Fruit fly (Drosophila melanogaster) whole organism, embryonic: Measurements from ENCODE around the gene P58IPK.

Source experiments
- ATbp ChIP-seq: fragments of 200-800 bp; sonication (Bioruptor generic); optimal IDR thresholded peaks from 2 replicates; lab custom pipeline; 2017; ENCODE audit warnings: missing biosample characterization, mild to moderate bottlenecking, missing genetic modification characterization, missing genetic modification reagents
- Blimp-1 ChIP-seq: fragments of 200-800 bp; sonication (Bioruptor generic); optimal IDR thresholded peaks from 3 replicates; lab custom pipeline; 2018; ENCODE audit warnings: missing biosample characterization, missing genetic modification characterization, mild to moderate bottlenecking, moderate library complexity, missing genetic modification reagents
- CG11695 ChIP-seq: fragments of 200-800 bp; sonication (Bioruptor generic); IDR thresholded peaks from 3 replicates; pipeline ENCODE4 v1.3.6; 2022; ENCODE audit warnings: missing biosample characterization, missing genetic modification characterization
- CG11723 ChIP-seq: fragments of 200-800 bp; sonication (Bioruptor generic); optimal IDR thresholded peaks from 2 replicates; lab custom pipeline; 2017; ENCODE audit warnings: missing biosample characterization, mild to moderate bottlenecking, missing genetic modification characterization
- CG12236 ChIP-seq: fragments of 200-800 bp; sonication (Bioruptor generic); optimal IDR thresholded peaks from 2 replicates; lab custom pipeline; 2016; ENCODE audit warnings: missing biosample characterization, missing genetic modification characterization
- CG1233 ChIP-seq: fragments of 200-800 bp; sonication (Bioruptor generic); optimal IDR thresholded peaks from 4 replicates; lab custom pipeline; 2018; ENCODE audit warnings: missing biosample characterization, mild to moderate bottlenecking, missing genetic modification characterization
- CG13424 ChIP-seq: fragments of 200-800 bp; sonication (Bioruptor generic); optimal IDR thresholded peaks from 2 replicates; lab custom pipeline; 2019; ENCODE audit warnings: missing biosample characterization, mild to moderate bottlenecking, missing genetic modification characterization, moderate library complexity
- CG14965 ChIP-seq: fragments of 200-800 bp; sonication (Bioruptor generic); optimal IDR thresholded peaks from 2 replicates; lab custom pipeline; 2016; ENCODE audit warnings: missing biosample characterization, missing genetic modification characterization, borderline replicate concordance
- CG15011 ChIP-seq: fragments of 200-800 bp; sonication (Bioruptor generic); optimal IDR thresholded peaks from 3 replicates; lab custom pipeline; 2018; ENCODE audit warnings: missing biosample characterization, mild to moderate bottlenecking, missing genetic modification characterization
- CG15601 ChIP-seq: fragments of 200-800 bp; sonication (Bioruptor generic); optimal IDR thresholded peaks from 3 replicates; lab custom pipeline; 2019; ENCODE audit warnings: missing biosample characterization, mild to moderate bottlenecking, missing genetic modification characterization, moderate library complexity
- CG17802 ChIP-seq: fragments of 200-800 bp; sonication (Bioruptor generic); optimal IDR thresholded peaks from 2 replicates; lab custom pipeline; 2018; ENCODE audit warnings: missing biosample characterization, mild to moderate bottlenecking, missing genetic modification characterization, moderate library complexity
- CG2712 ChIP-seq: fragments of 200-800 bp; optimal IDR thresholded peaks from 3 replicates; lab custom pipeline; 2019; ENCODE audit warnings: missing biosample characterization, mild to moderate bottlenecking, missing genetic modification characterization, moderate library complexity
- CG6272 ChIP-seq: fragments of 200-800 bp; sonication (Bioruptor generic); IDR thresholded peaks from 2 replicates; pipeline ENCODE4 v1.3.6; 2022; ENCODE audit warnings: missing biosample characterization, missing genetic modification characterization
- CG7357 ChIP-seq: fragments of 200-800 bp; sonication (Bioruptor generic); IDR thresholded peaks from 3 replicates; pipeline ENCODE4 v1.3.6; 2022; ENCODE audit warnings: missing biosample characterization, missing genetic modification characterization
- CG8359 ChIP-seq: fragments of 200-800 bp; sonication (Bioruptor generic); optimal IDR thresholded peaks from 2 replicates; lab custom pipeline; 2017; ENCODE audit warnings: missing biosample characterization, mild to moderate bottlenecking, missing genetic modification characterization, borderline replicate concordance
- CG9876 ChIP-seq: fragments of 200-800 bp; sonication (Bioruptor generic); optimal IDR thresholded peaks from 2 replicates; lab custom pipeline; 2016; ENCODE audit warnings: missing biosample characterization, missing genetic modification characterization
- CHES-1-like ChIP-seq: fragments of 200-800 bp; sonication (Bioruptor generic); optimal IDR thresholded peaks from 2 replicates; lab custom pipeline; 2016; ENCODE audit warnings: missing biosample characterization, missing genetic modification characterization
- CTCF ChIP-seq: fragments of 200-800 bp; sonication (Bioruptor generic); optimal IDR thresholded peaks from 2 replicates; lab custom pipeline; 2017; ENCODE audit warnings: missing biosample characterization, mild to moderate bottlenecking, missing genetic modification characterization, moderate library complexity
- Chrac-16 ChIP-seq: fragments of 200-800 bp; sonication (Bioruptor generic); optimal IDR thresholded peaks from 3 replicates; lab custom pipeline; 2016; ENCODE audit warnings: missing biosample characterization, missing genetic modification characterization
- Fer1 ChIP-seq: fragments of 200-800 bp; sonication (Bioruptor generic); optimal IDR thresholded peaks from 2 replicates; lab custom pipeline; 2017; ENCODE audit warnings: missing biosample characterization, mild to moderate bottlenecking, missing genetic modification characterization
- Myb ChIP-seq: fragments of 200-800 bp; sonication (Bioruptor generic); optimal IDR thresholded peaks from 2 replicates; lab custom pipeline; 2016; ENCODE audit warnings: missing biosample characterization, missing genetic modification characterization
- NC2α ChIP-seq: fragments of 200-800 bp; sonication (Bioruptor generic); optimal IDR thresholded peaks from 2 replicates; lab custom pipeline; 2016; ENCODE audit warnings: missing biosample characterization, missing genetic modification characterization
- NC2β ChIP-seq: fragments of 200-800 bp; sonication (Bioruptor generic); optimal IDR thresholded peaks from 2 replicates; lab custom pipeline; 2016; ENCODE audit warnings: missing biosample characterization, missing genetic modification characterization
- Neu2 ChIP-seq: fragments of 200-800 bp; sonication (Bioruptor generic); optimal IDR thresholded peaks from 3 replicates; lab custom pipeline; 2016; ENCODE audit warnings: missing biosample characterization, missing genetic modification characterization, borderline replicate concordance
- Nf-YB ChIP-seq: fragments of 200-800 bp; sonication (Bioruptor generic); optimal IDR thresholded peaks from 3 replicates; lab custom pipeline; 2019; ENCODE audit warnings: missing biosample characterization, mild to moderate bottlenecking, missing genetic modification characterization, moderate library complexity
- Sox100B ChIP-seq: fragments of 200-800 bp; sonication (Bioruptor generic); optimal IDR thresholded peaks from 3 replicates; lab custom pipeline; 2018; ENCODE audit warnings: missing biosample characterization, mild to moderate bottlenecking, missing genetic modification characterization
- Tbp ChIP-seq: fragments of >200 bp; optimal IDR thresholded peaks from 2 replicates; lab custom pipeline; 2018; ENCODE audit warnings: missing biosample characterization, missing genetic modification characterization
- Trl ChIP-seq, 3 experiments: fragments of >200 bp in 2 of 3; fragments of 200-800 bp in 1 of 3; sonication (Bioruptor generic) in 1 of 3; optimal IDR thresholded peaks; 2 replicates in 1 of 3; 3 replicates in 2 of 3; lab custom pipeline; 2016 to 2017; ENCODE audit warnings: missing biosample characterization in 1 of 3, missing genetic modification characterization in 1 of 3
- amos ChIP-seq: fragments of 200-800 bp; sonication (Bioruptor generic); IDR thresholded peaks from 2 replicates; pipeline ENCODE4 v1.3.6; 2022; ENCODE audit warnings: missing biosample characterization, missing genetic modification characterization; ENCODE audit not compliant: partially characterized antibody
- aop ChIP-seq: fragments of 200-800 bp; sonication (Bioruptor generic); IDR thresholded peaks from 2 replicates; pipeline ENCODE4 v1.3.6; 2022; ENCODE audit warnings: missing biosample characterization, missing genetic modification characterization
- ato ChIP-seq: fragments of 200-800 bp; sonication (Bioruptor generic); IDR thresholded peaks from 2 replicates; pipeline ENCODE4 v1.3.6; 2022; ENCODE audit warnings: missing biosample characterization, missing genetic modification characterization; ENCODE audit not compliant: partially characterized antibody
- bigmax ChIP-seq: fragments of 200-800 bp; sonication (Bioruptor generic); optimal IDR thresholded peaks from 2 replicates; lab custom pipeline; 2018; ENCODE audit warnings: missing biosample characterization, mild to moderate bottlenecking, missing genetic modification characterization
- bowl ChIP-seq: fragments of 200-800 bp; sonication (Bioruptor generic); IDR thresholded peaks from 2 replicates; pipeline ENCODE4 v1.3.6; 2022; ENCODE audit warnings: missing biosample characterization, missing genetic modification characterization
- chm ChIP-seq: fragments of 200-800 bp; sonication (Bioruptor generic); IDR thresholded peaks from 2 replicates; pipeline ENCODE4 v1.3.6; 2022; ENCODE audit warnings: missing biosample characterization, missing genetic modification characterization
- ci ChIP-seq: fragments of 200-800 bp; sonication (Bioruptor generic); IDR thresholded peaks from 3 replicates; pipeline ENCODE4 v1.3.6; 2022; ENCODE audit warnings: missing biosample characterization, missing genetic modification characterization
- corto ChIP-seq: fragments of 200-800 bp; sonication (Bioruptor generic); optimal IDR thresholded peaks from 2 replicates; lab custom pipeline; 2016; ENCODE audit warnings: missing biosample characterization, mild to moderate bottlenecking, missing genetic modification characterization, moderate library complexity
- da ChIP-seq: fragments of 200-800 bp; sonication (Bioruptor generic); optimal IDR thresholded peaks from 2 replicates; lab custom pipeline; 2016; ENCODE audit warnings: missing biosample characterization, missing genetic modification characterization
- disco-r ChIP-seq: fragments of 200-800 bp; sonication (Bioruptor generic); optimal IDR thresholded peaks from 2 replicates; lab custom pipeline; 2016; ENCODE audit warnings: missing biosample characterization, missing genetic modification characterization
- ftz-f1 ChIP-seq: fragments of 200-800 bp; sonication (Bioruptor generic); optimal IDR thresholded peaks from 2 replicates; lab custom pipeline; 2016; ENCODE audit warnings: missing biosample characterization, missing genetic modification characterization
- hbn ChIP-seq: fragments of 200-800 bp; sonication (Bioruptor generic); IDR thresholded peaks from 2 replicates; pipeline ENCODE4 v1.3.6; 2022; ENCODE audit warnings: missing biosample characterization, missing genetic modification characterization; ENCODE audit not compliant: partially characterized antibody
- jing ChIP-seq: fragments of 200-800 bp; sonication (Bioruptor generic); optimal IDR thresholded peaks from 2 replicates; lab custom pipeline; 2018; ENCODE audit warnings: missing biosample characterization, mild to moderate bottlenecking, missing genetic modification characterization
- onecut ChIP-seq: fragments of 200-800 bp; sonication (Bioruptor generic); IDR thresholded peaks from 2 replicates; pipeline ENCODE4 v1.3.6; 2022; ENCODE audit warnings: missing biosample characterization, missing genetic modification characterization
- peb ChIP-seq: fragments of 200-800 bp; sonication (Bioruptor generic); IDR thresholded peaks from 2 replicates; pipeline ENCODE4 v1.3.6; 2022; ENCODE audit warnings: missing biosample characterization, missing genetic modification characterization
- pzg ChIP-seq: fragments of 200-800 bp; sonication (Bioruptor generic); optimal IDR thresholded peaks from 3 replicates; lab custom pipeline; 2018; ENCODE audit warnings: missing biosample characterization, mild to moderate bottlenecking, missing genetic modification characterization, moderate library complexity
- repo ChIP-seq: fragments of 200-800 bp; sonication (Bioruptor generic); optimal IDR thresholded peaks from 2 replicates; lab custom pipeline; 2016; ENCODE audit warnings: missing biosample characterization, missing genetic modification characterization
- ro ChIP-seq: fragments of 200-800 bp; sonication (Bioruptor generic); IDR thresholded peaks from 2 replicates; pipeline ENCODE4 v1.3.6; 2022; ENCODE audit warnings: missing biosample characterization, missing genetic modification characterization
- seq ChIP-seq: fragments of 200-800 bp; sonication (Bioruptor generic); IDR thresholded peaks from 2 replicates; pipeline ENCODE4 v1.3.6; 2022; ENCODE audit warnings: missing biosample characterization, missing genetic modification characterization
- slou ChIP-seq: fragments of 200-800 bp; sonication (Bioruptor generic); optimal IDR thresholded peaks from 3 replicates; lab custom pipeline; 2016; ENCODE audit warnings: missing biosample characterization, missing genetic modification characterization
- unpg ChIP-seq: fragments of 200-800 bp; sonication (Bioruptor generic); optimal IDR thresholded peaks from 3 replicates; lab custom pipeline; 2018; ENCODE audit warnings: missing biosample characterization, mild to moderate bottlenecking, missing genetic modification characterization, moderate library complexity
- vnd ChIP-seq: fragments of 200-800 bp; sonication (Bioruptor generic); IDR thresholded peaks from 3 replicates; pipeline ENCODE4 v1.3.6; 2022; ENCODE audit warnings: missing biosample characterization, missing genetic modification characterization; ENCODE audit not compliant: partially characterized antibody
- zen ChIP-seq: fragments of 200-800 bp; sonication (Bioruptor generic); optimal IDR thresholded peaks from 3 replicates; lab custom pipeline; 2018; ENCODE audit warnings: missing biosample characterization, mild to moderate bottlenecking, missing genetic modification characterization, moderate library complexity

Gene P58IPK

dm6 chr3R:9618331-9618730, 31.6 kb downstream of the P58IPK start (continued):
- TF ChIP-seq chm (GFP tag; lab: Robert Waterston, UW) (peak; percentile 76), CG9876 (peak; percentile 52), ci (GFP tag; lab: Robert Waterston, UW) (peak; percentile 93), CG11695 (GFP tag; lab: Robert Waterston, UW) (peak; percentile 72; the same call in 2 of the 3 replicates), CG17802 (tag; lab: Kevin White, UChicago) (peak; percentile 42), unpg (peak; percentile 76), pzg (GFP tag; lab: Kevin White, UChicago) (no peak), bigmax (GFP tag; lab: Kevin White, UChicago) (no peak), Myb (GFP tag; lab: Kevin White, UChicago) (peak; percentile 31), Neu2 (peak; percentile 24), hbn (no peak), CG14965 (GFP tag; lab: Kevin White, UChicago) (no peak), CG11723 (GFP tag; lab: Kevin White, UChicago) (peak; percentile 56), Sox100B (GFP tag; lab: Kevin White, UChicago) (peak; percentile 33), CG1233 (peak; percentile 66), jing (peak; percentile 64), CG12236 (GFP tag; lab: Kevin White, UChicago) (no peak), ATbp (GFP tag; lab: Kevin White, UChicago) (peak; percentile 74), amos (no peak), NC2β (GFP tag; lab: Kevin White, UChicago) (peak; percentile 71), CG15601 (tag; lab: Kevin White, UChicago) (peak; percentile 62), aop (peak; percentile 69; the same call in 1 of the 2 replicates), da (GFP tag; lab: Kevin White, UChicago) (no peak), ftz-f1 (no peak), Tbp (GFP tag; lab: Kevin White, UChicago) (no peak), CTCF (GFP tag; lab: Kevin White, UChicago) (peak; percentile 22), Blimp-1 (peak; percentile 82), disco-r (peak; percentile 30), corto (GFP tag; lab: Kevin White, UChicago) (no peak), ato (no peak), Trl (optimal IDR thresholded peaks at IDR 0.05; lab: Kevin White, UChicago) (no peak), Trl (GFP tag; optimal IDR thresholded peaks at IDR 0.05; lab: Kevin White, UChicago) (peak; percentile 66), bowl (GFP tag; lab: Robert Waterston, UW) (peak; percentile 65), onecut (peak; percentile 68), vnd (GFP tag; lab: Robert Waterston, UW) (no peak), repo (GFP tag; lab: Kevin White, UChicago) (peak; percentile 74), peb (GFP tag; lab: Robert Waterston, UW) (peak; percentile 71), NC2α (GFP tag; lab: Kevin White, UChicago) (peak; percentile 36), CHES-1-like (GFP tag; lab: Kevin White, UChicago) (no peak), zen (tag; lab: Kevin White, UChicago) (peak; percentile 76), ro (GFP tag; lab: Robert Waterston, UW) (peak; percentile 74), CG15011 (GFP tag; lab: Kevin White, UChicago) (no peak), CG8359 (peak; percentile 50), seq (GFP tag; lab: Robert Waterston, UW) (peak; percentile 65), CG2712 (tag; lab: Kevin White, UChicago) (peak; percentile 62), slou (peak; percentile 10), Chrac-16 (GFP tag; lab: Kevin White, UChicago) (peak; percentile 69), Fer1 (GFP tag; lab: Kevin White, UChicago) (peak; percentile 50), CG7357 (GFP tag; lab: Robert Waterston, UW) (peak; percentile 57; the same call in 1 of the 3 replicates), Nf-YB (peak; percentile 44), CG6272 (GFP tag; lab: Robert Waterston, UW) (no peak; the same call in none of the 2 replicates), CG13424 (tag; lab: Kevin White, UChicago) (peak; percentile 71)
